Fruit fly (Drosophila melanogaster) whole organism, pupa: ENCODE measurements around the gene Pomp.

Source experiments
- CG10348 ChIP-seq: fragments of 200-800 bp; sonication (Bioruptor generic); IDR thresholded peaks from 2 replicates; pipeline ENCODE4 v1.3.6; 2022; ENCODE audit warnings: missing biosample characterization, missing genetic modification characterization
- CG12605 ChIP-seq: fragments of 200-800 bp; sonication (Bioruptor generic); IDR thresholded peaks from 2 replicates; pipeline ENCODE4 v1.3.6; 2022; ENCODE audit warnings: missing biosample characterization, missing genetic modification characterization
- CG13204 ChIP-seq: fragments of 200-800 bp; sonication (Bioruptor generic); optimal IDR thresholded peaks from 2 replicates; lab custom pipeline; 2018; ENCODE audit warnings: missing biosample characterization, mild to moderate bottlenecking, missing genetic modification characterization, moderate library complexity
- CG14655 ChIP-seq: fragments of 200-800 bp; sonication (Bioruptor generic); optimal IDR thresholded peaks from 3 replicates; lab custom pipeline; 2017; ENCODE audit warnings: mild to moderate bottlenecking, missing biosample characterization, missing genetic modification reagents, missing genetic modification characterization
- CG15710 ChIP-seq: fragments of 200-800 bp; sonication (Bioruptor generic); optimal IDR thresholded peaks from 2 replicates; lab custom pipeline; 2018; ENCODE audit warnings: missing biosample characterization, mild to moderate bottlenecking, missing genetic modification characterization, moderate library complexity
- CG17806 ChIP-seq: fragments of 200-800 bp; sonication (Bioruptor generic); optimal IDR thresholded peaks from 2 replicates; lab custom pipeline; 2018; ENCODE audit warnings: missing biosample characterization, mild to moderate bottlenecking, missing genetic modification characterization, moderate library complexity
- CG32121 ChIP-seq: fragments of 200-800 bp; sonication (Bioruptor generic); IDR thresholded peaks from 2 replicates; pipeline ENCODE4 v1.3.6; 2022; ENCODE audit warnings: missing biosample characterization, missing genetic modification characterization
- CG34367 ChIP-seq: fragments of 200-800 bp; sonication (Bioruptor generic); optimal IDR thresholded peaks from 2 replicates; lab custom pipeline; 2018; ENCODE audit warnings: missing biosample characterization, mild to moderate bottlenecking, missing genetic modification characterization
- CG4496 ChIP-seq: fragments of 200-800 bp; sonication (Bioruptor generic); IDR thresholded peaks from 3 replicates; pipeline ENCODE4 v1.3.6; 2022; ENCODE audit warnings: missing biosample characterization, missing genetic modification characterization
- CG8159 ChIP-seq: fragments of 200-800 bp; sonication (Bioruptor generic); optimal IDR thresholded peaks from 3 replicates; lab custom pipeline; 2018; ENCODE audit warnings: missing biosample characterization, mild to moderate bottlenecking, missing genetic modification characterization, moderate library complexity
- CG8301 ChIP-seq: fragments of 200-800 bp; sonication (Bioruptor generic); optimal IDR thresholded peaks from 2 replicates; lab custom pipeline; 2018; ENCODE audit warnings: missing biosample characterization, mild to moderate bottlenecking, missing genetic modification characterization
- CG9948 ChIP-seq: fragments of 200-800 bp; sonication (Bioruptor generic); optimal IDR thresholded peaks from 2 replicates; lab custom pipeline; 2018; ENCODE audit warnings: missing biosample characterization, mild to moderate bottlenecking, missing genetic modification characterization, moderate library complexity
- D1 ChIP-seq: fragments of 200-800 bp; sonication (Bioruptor generic); optimal IDR thresholded peaks from 2 replicates; lab custom pipeline; 2018; ENCODE audit warnings: missing biosample characterization, mild to moderate bottlenecking, missing genetic modification characterization, moderate library complexity
- EcR ChIP-seq: fragments of 200-800 bp; sonication (Bioruptor generic); optimal IDR thresholded peaks from 3 replicates; lab custom pipeline; 2019; ENCODE audit warnings: missing biosample characterization, missing genetic modification characterization, mild to moderate bottlenecking, moderate library complexity, missing genetic modification reagents
- Ets98B ChIP-seq: fragments of 200-800 bp; sonication (Bioruptor generic); IDR thresholded peaks from 2 replicates; pipeline ENCODE4 v1.3.6; 2022; ENCODE audit warnings: missing biosample characterization, missing genetic modification characterization
- Pif1A ChIP-seq: fragments of 200-800 bp; sonication (Bioruptor generic); optimal IDR thresholded peaks from 3 replicates; lab custom pipeline; 2016; ENCODE audit warnings: missing biosample characterization, missing genetic modification characterization
- Pif1B ChIP-seq: fragments of 200-800 bp; sonication (Bioruptor generic); optimal IDR thresholded peaks from 3 replicates; lab custom pipeline; 2016; ENCODE audit warnings: missing biosample characterization, missing genetic modification characterization
- Snoo ChIP-seq: fragments of 200-800 bp; sonication (Bioruptor generic); optimal IDR thresholded peaks from 3 replicates; lab custom pipeline; 2017; ENCODE audit warnings: missing biosample characterization, mild to moderate bottlenecking, missing genetic modification characterization, inconsistent platforms
- fd96Ca ChIP-seq: fragments of 200-800 bp; sonication (Bioruptor generic); IDR thresholded peaks from 3 replicates; pipeline ENCODE4 v1.3.6; 2022; ENCODE audit warnings: missing biosample characterization, missing genetic modification characterization
- gl ChIP-seq: fragments of 200-800 bp; sonication (Bioruptor generic); optimal IDR thresholded peaks from 2 replicates; lab custom pipeline; 2018; ENCODE audit warnings: missing biosample characterization, mild to moderate bottlenecking, missing genetic modification characterization
- rn ChIP-seq: fragments of 200-800 bp; sonication (Bioruptor generic); IDR thresholded peaks from 2 replicates; pipeline ENCODE4 v1.3.6; 2022; ENCODE audit warnings: missing biosample characterization, missing genetic modification characterization

Pomp gene

DNA sequence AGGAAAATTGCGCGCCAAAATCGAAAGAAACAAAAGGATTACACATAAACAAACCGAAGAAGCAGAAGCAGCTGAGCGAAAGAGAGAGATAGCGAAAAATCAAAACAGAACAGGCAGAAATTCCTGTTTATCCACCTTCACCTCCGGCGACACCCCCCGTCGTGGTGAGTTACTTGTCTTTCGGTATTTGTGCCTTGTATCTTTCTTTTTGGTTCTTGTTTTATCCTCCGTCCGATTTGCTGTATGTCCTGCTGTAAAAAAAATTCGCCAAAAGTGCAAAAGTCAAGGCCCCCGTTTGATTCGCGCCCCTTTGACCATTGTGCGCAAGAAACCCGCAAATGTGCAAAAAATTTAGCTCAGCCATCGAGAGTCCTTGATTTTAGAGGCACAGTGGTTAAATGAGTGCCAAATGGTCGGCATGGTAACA is 10.9 kb downstream of the Pomp start:
- no peak for TF ChIP-seq Pif1A (GFP tag; lab: Kevin White, UChicago)
- TF ChIP-seq CG4496 (GFP tag; lab: Robert Waterston, UW): no peak
- peak; percentile 76 for TF ChIP-seq EcR (GFP tag; lab: Kevin White, UChicago)
- TF ChIP-seq CG10348 (GFP tag; lab: Robert Waterston, UW): no peak
- TF ChIP-seq Pif1B (GFP tag; lab: Kevin White, UChicago): peak; percentile 0

- TF ChIP-seq EcR (GFP tag; lab: Kevin White, UChicago) (peak; percentile 56), Snoo (tag; lab: Kevin White, UChicago) (peak; percentile 96), CG12605 (GFP tag; lab: Robert Waterston, UW) (peak; percentile 70), D1 (tag; lab: Kevin White, UChicago) (peak; percentile 81), CG4496 (GFP tag; lab: Robert Waterston, UW) (peak; percentile 90), CG10348 (GFP tag; lab: Robert Waterston, UW) (no peak), CG8159 (peak; percentile 97), CG8301 (tag; lab: Kevin White, UChicago) (peak; percentile 84), CG9948 (tag; lab: Kevin White, UChicago) (peak; percentile 95), CG17806 (tag; lab: Kevin White, UChicago) (peak; percentile 97), CG13204 (GFP tag; lab: Kevin White, UChicago) (peak; percentile 93), fd96Ca (GFP tag; lab: Robert Waterston, UW) (peak; percentile 88), CG32121 (peak; percentile 70), CG14655 (GFP tag; lab: Kevin White, UChicago) (peak; percentile 86), rn (GFP tag; lab: Robert Waterston, UW) (peak; percentile 75), Ets98B (GFP tag; lab: Robert Waterston, UW) (peak; percentile 73), gl (tag; lab: Kevin White, UChicago) (peak; percentile 96), Pif1B (GFP tag; lab: Kevin White, UChicago) (peak; percentile 92), CG15710 (tag; lab: Kevin White, UChicago) (peak; percentile 97), Pif1A (GFP tag; lab: Kevin White, UChicago) (peak; percentile 95), CG34367 (tag; lab: Kevin White, UChicago) (peak; percentile 96)
Measured at dm6 chr2L:20799991-20800897, 12.8 kb downstream of the Pomp start.

dm6 chr2L:20801801-20802200 is 14.3 kb downstream of the Pomp start:
- TF ChIP-seq CG17806 (tag; lab: Kevin White, UChicago) (no peak), CG10348 (GFP tag; lab: Robert Waterston, UW) (no peak), CG13204 (GFP tag; lab: Kevin White, UChicago) (no peak), Pif1B (GFP tag; lab: Kevin White, UChicago) (no peak), CG14655 (GFP tag; lab: Kevin White, UChicago) (no peak)

DNA sequence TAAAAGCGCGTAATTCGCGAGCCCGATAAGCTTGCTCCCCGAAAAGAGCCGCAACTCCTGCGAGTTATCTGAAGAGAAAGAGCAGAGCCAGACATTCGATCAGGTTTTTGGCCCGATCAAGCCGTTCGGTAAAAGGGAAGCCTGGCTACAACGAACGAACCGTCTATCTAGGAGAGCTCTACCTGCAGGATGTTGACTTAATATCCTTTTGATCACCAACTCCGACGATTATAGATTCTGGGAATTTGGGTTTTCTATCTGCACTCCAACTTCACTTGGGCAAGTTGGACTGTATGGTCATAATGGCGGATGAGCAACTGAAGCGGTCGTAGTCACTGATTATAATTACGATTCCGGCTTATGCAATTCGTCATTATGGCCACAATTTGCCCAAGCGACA is 14.7 kb downstream of the Pomp start:
- TF ChIP-seq fd96Ca (GFP tag; lab: Robert Waterston, UW) (peak; percentile 94), rn (GFP tag; lab: Robert Waterston, UW) (peak; percentile 81), Snoo (tag; lab: Kevin White, UChicago) (peak; percentile 4), EcR (GFP tag; lab: Kevin White, UChicago) (no peak), CG12605 (GFP tag; lab: Robert Waterston, UW) (peak; percentile 77), CG34367 (tag; lab: Kevin White, UChicago) (no peak), CG15710 (tag; lab: Kevin White, UChicago) (peak; percentile 52), CG13204 (GFP tag; lab: Kevin White, UChicago) (no peak), Pif1A (GFP tag; lab: Kevin White, UChicago) (peak; percentile 72), CG10348 (GFP tag; lab: Robert Waterston, UW) (peak; percentile 46; the same call in 1 of the 2 replicates), Ets98B (GFP tag; lab: Robert Waterston, UW) (peak; percentile 92), D1 (tag; lab: Kevin White, UChicago) (no peak), CG17806 (tag; lab: Kevin White, UChicago) (peak; percentile 52), CG9948 (tag; lab: Kevin White, UChicago) (peak; percentile 34), CG8301 (tag; lab: Kevin White, UChicago) (peak; percentile 74), Pif1B (GFP tag; lab: Kevin White, UChicago) (peak; percentile 74), gl (tag; lab: Kevin White, UChicago) (no peak), CG4496 (GFP tag; lab: Robert Waterston, UW) (peak; percentile 88), CG32121 (peak; percentile 85), CG14655 (GFP tag; lab: Kevin White, UChicago) (peak; percentile 70), CG8159 (peak; percentile 63)

- 0 out of 2 replicates have a peak, but pooled peaks have one; percentile 17 for TF ChIP-seq rn (GFP tag; lab: Robert Waterston, UW)
- TF ChIP-seq CG4496 (GFP tag; lab: Robert Waterston, UW): peak; percentile 59; the same call in 1 of the 3 replicates
- peak; percentile 48; the same call in 1 of the 3 replicates for TF ChIP-seq fd96Ca (GFP tag; lab: Robert Waterston, UW)
- no peak for TF ChIP-seq gl (tag; lab: Kevin White, UChicago)
- TF ChIP-seq CG9948 (tag; lab: Kevin White, UChicago): peak; percentile 6
- TF ChIP-seq CG14655 (GFP tag; lab: Kevin White, UChicago): peak; percentile 6
- TF ChIP-seq Ets98B (GFP tag; lab: Robert Waterston, UW): no peak
- TF ChIP-seq CG34367 (tag; lab: Kevin White, UChicago): no peak
Measured at dm6 chr2L:20802839-20803238, 15.4 kb downstream of the Pomp start.
